Fruit fly (Drosophila melanogaster) whole organism, embryonic: ENCODE results near the gene CG32079.

Source experiments
- Atf3 ChIP-seq: fragments of 200-800 bp; sonication (Bioruptor generic); optimal IDR thresholded peaks from 3 replicates; lab custom pipeline; 2016; ENCODE audit warnings: missing biosample characterization, missing genetic modification characterization
- Awh ChIP-seq: fragments of 200-800 bp; sonication (Bioruptor generic); IDR thresholded peaks from 2 replicates; pipeline ENCODE4, ENCODE4 v1.3.6; 2022; ENCODE audit warnings: missing biosample characterization, missing genetic modification characterization
- Bdp1 ChIP-seq: fragments of 200-800 bp; sonication (Bioruptor generic); optimal IDR thresholded peaks from 3 replicates; lab custom pipeline; 2016; ENCODE audit warnings: missing biosample characterization, missing genetic modification characterization
- Bgb ChIP-seq: fragments of 200-800 bp; sonication (Bioruptor generic); IDR thresholded peaks from 2 replicates; pipeline ENCODE4 v1.3.6; 2022; ENCODE audit warnings: missing biosample characterization, missing genetic modification characterization; ENCODE audit not compliant: partially characterized antibody
- Blimp-1 ChIP-seq: fragments of 200-800 bp; sonication (Bioruptor generic); optimal IDR thresholded peaks from 3 replicates; lab custom pipeline; 2018; ENCODE audit warnings: missing biosample characterization, missing genetic modification characterization, mild to moderate bottlenecking, moderate library complexity, missing genetic modification reagents
- CG10321 ChIP-seq: fragments of 200-800 bp; sonication (Bioruptor generic); IDR thresholded peaks from 2 replicates; pipeline ENCODE4 v1.3.6; 2022; ENCODE audit warnings: missing biosample characterization, missing genetic modification characterization
- CG11398 ChIP-seq: fragments of 200-800 bp; sonication (Bioruptor generic); optimal IDR thresholded peaks from 2 replicates; lab custom pipeline; 2016; ENCODE audit warnings: missing biosample characterization, missing genetic modification characterization
- CG11723 ChIP-seq: fragments of 200-800 bp; sonication (Bioruptor generic); optimal IDR thresholded peaks from 2 replicates; lab custom pipeline; 2017; ENCODE audit warnings: missing biosample characterization, mild to moderate bottlenecking, missing genetic modification characterization
- CG14050 ChIP-seq: fragments of 200-800 bp; sonication (Bioruptor generic); IDR thresholded peaks from 3 replicates; pipeline ENCODE4 v1.3.6; 2022; ENCODE audit warnings: missing biosample characterization, missing genetic modification characterization
- CG1529 ChIP-seq: fragments of 200-800 bp; sonication (Bioruptor generic); optimal IDR thresholded peaks from 3 replicates; lab custom pipeline; 2018; ENCODE audit warnings: missing biosample characterization, missing genetic modification characterization
- CG15514 ChIP-seq: fragments of 200-800 bp; sonication (Bioruptor generic); optimal IDR thresholded peaks from 3 replicates; lab custom pipeline; 2017; ENCODE audit warnings: missing biosample characterization, missing genetic modification characterization, mild to moderate bottlenecking, moderate library complexity, missing genetic modification reagents
- CG15696 ChIP-seq: fragments of 200-800 bp; sonication (Bioruptor generic); optimal IDR thresholded peaks from 2 replicates; lab custom pipeline; 2019; ENCODE audit warnings: missing biosample characterization, mild to moderate bottlenecking, missing genetic modification characterization, moderate library complexity
- CG1647 ChIP-seq: fragments of 200-800 bp; sonication (Bioruptor generic); optimal IDR thresholded peaks from 3 replicates; lab custom pipeline; 2016; ENCODE audit warnings: missing biosample characterization, missing genetic modification characterization
- CG17359 ChIP-seq: fragments of 200-800 bp; sonication (Bioruptor generic); optimal IDR thresholded peaks from 3 replicates; lab custom pipeline; 2018; ENCODE audit warnings: missing biosample characterization, mild to moderate bottlenecking, missing genetic modification characterization, moderate library complexity
- CG17829 ChIP-seq: fragments of 200-800 bp; optimal IDR thresholded peaks from 2 replicates; lab custom pipeline; 2019; ENCODE audit warnings: missing biosample characterization, mild to moderate bottlenecking, missing genetic modification characterization, moderate library complexity
- CG2199 ChIP-seq: fragments of 200-800 bp; sonication (Bioruptor generic); IDR thresholded peaks from 3 replicates; pipeline ENCODE4 v1.3.6; 2022; ENCODE audit warnings: missing biosample characterization, missing genetic modification characterization
- CG34224 ChIP-seq: fragments of 200-800 bp; sonication (Bioruptor generic); IDR thresholded peaks from 3 replicates; pipeline ENCODE4 v1.3.6; 2022; ENCODE audit warnings: missing biosample characterization, missing genetic modification characterization; ENCODE audit not compliant: partially characterized antibody
- CG42726 ChIP-seq: fragments of 200-800 bp; sonication (Bioruptor generic); IDR thresholded peaks from 2 replicates; pipeline ENCODE4 v1.3.6; 2022; ENCODE audit warnings: missing biosample characterization, missing genetic modification characterization; ENCODE audit not compliant: partially characterized antibody
- CG4854 ChIP-seq: fragments of 200-800 bp; sonication (Bioruptor generic); optimal IDR thresholded peaks from 2 replicates; lab custom pipeline; 2016; ENCODE audit warnings: missing biosample characterization, missing genetic modification characterization, inconsistent platforms
- CG5180 ChIP-seq: fragments of 200-800 bp; sonication (Bioruptor generic); optimal IDR thresholded peaks from 3 replicates; lab custom pipeline; 2017; ENCODE audit warnings: missing biosample characterization, missing genetic modification characterization, mild to moderate bottlenecking, moderate library complexity, missing genetic modification reagents
- CG6254 ChIP-seq: fragments of 200-800 bp; sonication (Bioruptor generic); optimal IDR thresholded peaks from 3 replicates; lab custom pipeline; 2017; ENCODE audit warnings: mild to moderate bottlenecking, missing biosample characterization, missing genetic modification reagents, missing genetic modification characterization
- CG6654 ChIP-seq: fragments of 200-800 bp; sonication (Bioruptor generic); optimal IDR thresholded peaks from 2 replicates; lab custom pipeline; 2017; ENCODE audit warnings: missing biosample characterization, mild to moderate bottlenecking, missing genetic modification characterization
- CG6689 ChIP-seq: fragments of 200-800 bp; sonication (Bioruptor generic); IDR thresholded peaks from 2 replicates; pipeline ENCODE4 v1.3.6; 2022; ENCODE audit warnings: missing biosample characterization, missing genetic modification characterization
- CG7372 ChIP-seq: fragments of 200-800 bp; sonication (Bioruptor generic); IDR thresholded peaks from 2 replicates; pipeline ENCODE4 v1.3.6; 2022; ENCODE audit warnings: missing biosample characterization, missing genetic modification characterization
- CG8281 ChIP-seq: fragments of 200-800 bp; sonication (Bioruptor generic); optimal IDR thresholded peaks from 2 replicates; lab custom pipeline; 2018; ENCODE audit warnings: missing biosample characterization, mild to moderate bottlenecking, missing genetic modification characterization, moderate library complexity
- Camta ChIP-seq: fragments of 200-800 bp; sonication (Bioruptor generic); optimal IDR thresholded peaks from 2 replicates; lab custom pipeline; 2016; ENCODE audit warnings: missing biosample characterization, missing genetic modification characterization
- Chrac-16 ChIP-seq: fragments of 200-800 bp; sonication (Bioruptor generic); optimal IDR thresholded peaks from 3 replicates; lab custom pipeline; 2016; ENCODE audit warnings: missing biosample characterization, missing genetic modification characterization
- Dad ChIP-seq: fragments of 200-800 bp; sonication (Bioruptor generic); optimal IDR thresholded peaks from 3 replicates; lab custom pipeline; 2016; ENCODE audit warnings: missing biosample characterization, missing genetic modification characterization
- Deaf1 ChIP-seq: fragments of 200-800 bp; optimal IDR thresholded peaks from 3 replicates; lab custom pipeline; 2019; ENCODE audit warnings: missing biosample characterization, mild to moderate bottlenecking, missing genetic modification characterization, moderate library complexity
- Fer2 ChIP-seq: fragments of 200-800 bp; sonication (Bioruptor generic); optimal IDR thresholded peaks from 2 replicates; lab custom pipeline; 2018; ENCODE audit warnings: missing biosample characterization, mild to moderate bottlenecking, missing genetic modification characterization, moderate library complexity
- HLH54F ChIP-seq: fragments of 200-800 bp; sonication (Bioruptor generic); optimal IDR thresholded peaks from 3 replicates; lab custom pipeline; 2016; ENCODE audit warnings: missing biosample characterization, missing genetic modification characterization
- Med ChIP-seq: fragments of 200-800 bp; sonication (Bioruptor generic); peaks from one replicate; lab custom pipeline; 2016; ENCODE audit warnings: missing biosample characterization, missing genetic modification characterization, mild to moderate bottlenecking, inconsistent platforms, moderate library complexity
- TFAM ChIP-seq: fragments of 200-800 bp; sonication (Bioruptor generic); optimal IDR thresholded peaks from 2 replicates; lab custom pipeline; 2017; ENCODE audit warnings: missing biosample characterization, missing genetic modification characterization, inconsistent platforms
- Xrp1 ChIP-seq: fragments of 200-800 bp; sonication (Bioruptor generic); IDR thresholded peaks from 2 replicates; pipeline ENCODE4 v1.3.6; 2022; ENCODE audit warnings: missing biosample characterization, missing genetic modification characterization
- abd-A ChIP-seq: fragments of 200-800 bp; sonication (Bioruptor generic); optimal IDR thresholded peaks from 3 replicates; lab custom pipeline; 2019; ENCODE audit warnings: missing biosample characterization, mild to moderate bottlenecking, missing genetic modification characterization, moderate library complexity
- ato ChIP-seq: fragments of 200-800 bp; sonication (Bioruptor generic); IDR thresholded peaks from 2 replicates; pipeline ENCODE4 v1.3.6; 2022; ENCODE audit warnings: missing biosample characterization, missing genetic modification characterization; ENCODE audit not compliant: partially characterized antibody
- bigmax ChIP-seq: fragments of 200-800 bp; sonication (Bioruptor generic); optimal IDR thresholded peaks from 2 replicates; lab custom pipeline; 2018; ENCODE audit warnings: missing biosample characterization, mild to moderate bottlenecking, missing genetic modification characterization
- cas ChIP-seq: fragments of 200-800 bp; sonication (Bioruptor generic); IDR thresholded peaks from 2 replicates; pipeline ENCODE4 v1.3.6; 2022; ENCODE audit warnings: missing biosample characterization, missing genetic modification characterization
- chinmo ChIP-seq: fragments of 200-800 bp; sonication (Bioruptor generic); IDR thresholded peaks from 4 replicates; pipeline ENCODE4 v1.3.6; 2022; ENCODE audit warnings: missing biosample characterization, missing genetic modification characterization; ENCODE audit not compliant: partially characterized antibody
- gce ChIP-seq: fragments of 200-800 bp; sonication (Bioruptor generic); IDR thresholded peaks from 3 replicates; pipeline ENCODE4 v1.3.6; 2022; ENCODE audit warnings: missing biosample characterization, missing genetic modification characterization
- gem ChIP-seq: fragments of 200-800 bp; sonication (Bioruptor generic); optimal IDR thresholded peaks from 2 replicates; lab custom pipeline; 2019; ENCODE audit warnings: missing biosample characterization, mild to moderate bottlenecking, missing genetic modification characterization, moderate library complexity
- grn ChIP-seq: fragments of 200-800 bp; sonication (Bioruptor generic); optimal IDR thresholded peaks from 3 replicates; lab custom pipeline; 2017; ENCODE audit warnings: missing biosample characterization, missing genetic modification characterization
- gsb-n ChIP-seq: fragments of 200-800 bp; sonication (Bioruptor generic); optimal IDR thresholded peaks from 3 replicates; lab custom pipeline; 2018; ENCODE audit warnings: missing biosample characterization, mild to moderate bottlenecking, missing genetic modification characterization
- ken ChIP-seq: fragments of 200-800 bp; sonication (Bioruptor generic); IDR thresholded peaks from 3 replicates; pipeline ENCODE4 v1.3.6; 2022; ENCODE audit warnings: missing biosample characterization, missing genetic modification characterization
- kni ChIP-seq: fragments of 200-800 bp; sonication (Bioruptor generic); optimal IDR thresholded peaks from 3 replicates; lab custom pipeline; 2017; ENCODE audit warnings: mild to moderate bottlenecking, missing biosample characterization, missing genetic modification reagents, missing genetic modification characterization
- knrl ChIP-seq: fragments of 200-800 bp; sonication (Bioruptor generic); IDR thresholded peaks from 3 replicates; pipeline ENCODE4 v1.3.6; 2022; ENCODE audit warnings: missing biosample characterization, missing genetic modification characterization; ENCODE audit not compliant: partially characterized antibody
- lmd ChIP-seq: fragments of 200-800 bp; sonication (Bioruptor generic); IDR thresholded peaks from 2 replicates; pipeline ENCODE4 v1.3.6; 2022; ENCODE audit warnings: missing biosample characterization, missing genetic modification characterization
- psq ChIP-seq: fragments of 200-800 bp; sonication (Bioruptor generic); optimal IDR thresholded peaks from 2 replicates; lab custom pipeline; 2017; ENCODE audit warnings: missing biosample characterization, missing genetic modification characterization
- pzg ChIP-seq: fragments of 200-800 bp; sonication (Bioruptor generic); optimal IDR thresholded peaks from 3 replicates; lab custom pipeline; 2018; ENCODE audit warnings: missing biosample characterization, mild to moderate bottlenecking, missing genetic modification characterization, moderate library complexity
- tna ChIP-seq: fragments of 200-800 bp; sonication (Bioruptor generic); IDR thresholded peaks from 2 replicates; pipeline ENCODE4 v1.3.6; 2022; ENCODE audit warnings: missing biosample characterization, missing genetic modification characterization; ENCODE audit not compliant: partially characterized antibody
- zen2 ChIP-seq: fragments of 200-800 bp; sonication (Bioruptor generic); IDR thresholded peaks from 3 replicates; pipeline ENCODE4 v1.3.6; 2022; ENCODE audit warnings: missing biosample characterization, missing genetic modification characterization; ENCODE audit not compliant: partially characterized antibody

Gene CG32079

dm6 chr3L:11001719-11002118 is 23.6 kb upstream of the CG32079 start:
- no peak for TF ChIP-seq CG6254 (GFP tag; lab: Kevin White, UChicago)
- no peak for TF ChIP-seq CG11723 (GFP tag; lab: Kevin White, UChicago)
- TF ChIP-seq grn (GFP tag; lab: Kevin White, UChicago): peak; percentile 4
- TF ChIP-seq CG1529: no peak
- no peak for TF ChIP-seq knrl (GFP tag; lab: Robert Waterston, UW)
- TF ChIP-seq CG4854: no peak
- TF ChIP-seq bigmax (GFP tag; lab: Kevin White, UChicago): no peak
- TF ChIP-seq zen2: no peak
- no peak for TF ChIP-seq tna (GFP tag; lab: Robert Waterston, UW)
- no peak for TF ChIP-seq CG5180
- TF ChIP-seq Med (GFP tag; lab: Kevin White, UChicago): no peak
- no peak for TF ChIP-seq pzg (GFP tag; lab: Kevin White, UChicago)
- no peak for TF ChIP-seq ken (GFP tag; lab: Robert Waterston, UW)
- no peak for TF ChIP-seq CG42726 (GFP tag; lab: Robert Waterston, UW)
- no peak for TF ChIP-seq HLH54F (GFP tag; lab: Kevin White, UChicago)
- TF ChIP-seq psq: no peak
- TF ChIP-seq CG1647 (GFP tag; lab: Kevin White, UChicago): no peak
- TF ChIP-seq Awh (GFP tag; lab: Robert Waterston, UW): peak; percentile 56
- TF ChIP-seq Bdp1 (GFP tag; lab: Kevin White, UChicago): no peak
- TF ChIP-seq Camta: no peak
- TF ChIP-seq Bgb: no peak
- no peak for TF ChIP-seq CG6689 (GFP tag; lab: Robert Waterston, UW)
- no peak for TF ChIP-seq CG7372 (GFP tag; lab: Robert Waterston, UW)
- TF ChIP-seq CG11398 (GFP tag; lab: Kevin White, UChicago): no peak
- TF ChIP-seq Chrac-16: no peak
- TF ChIP-seq lmd: no peak
- TF ChIP-seq cas (GFP tag; lab: Robert Waterston, UW): no peak
- no peak for TF ChIP-seq CG6654 (GFP tag; lab: Kevin White, UChicago)
- peak; percentile 31 for TF ChIP-seq kni
- no peak for TF ChIP-seq Xrp1 (GFP tag; lab: Robert Waterston, UW)
- peak; percentile 80; the same call in 2 of the 4 replicates for TF ChIP-seq chinmo (GFP tag; lab: Robert Waterston, UW)
- TF ChIP-seq CG10321 (GFP tag; lab: Robert Waterston, UW): no peak
- TF ChIP-seq CG15696: no peak
- TF ChIP-seq gem (tag; lab: Kevin White, UChicago): no peak
- 0 out of 3 replicates have a peak, but pooled peaks have one; percentile 12 for TF ChIP-seq CG34224 (GFP tag; lab: Robert Waterston, UW)
- no peak for TF ChIP-seq CG15514 (GFP tag; lab: Kevin White, UChicago)
- TF ChIP-seq Dad: no peak
- no peak for TF ChIP-seq TFAM (GFP tag; lab: Kevin White, UChicago)
- TF ChIP-seq CG17829 (tag; lab: Kevin White, UChicago): no peak
- TF ChIP-seq gce (GFP tag; lab: Robert Waterston, UW): no peak
- TF ChIP-seq ato (GFP tag; lab: Robert Waterston, UW): no peak
- TF ChIP-seq CG14050 (GFP tag; lab: Robert Waterston, UW): no peak
- TF ChIP-seq Deaf1 (tag; lab: Kevin White, UChicago): peak; percentile 42
- TF ChIP-seq Atf3 (GFP tag; lab: Kevin White, UChicago): no peak
- no peak for TF ChIP-seq gsb-n (tag; lab: Kevin White, UChicago)
- no peak for TF ChIP-seq CG2199 (GFP tag; lab: Robert Waterston, UW)
- TF ChIP-seq abd-A (tag; lab: Kevin White, UChicago): peak; percentile 73
- TF ChIP-seq Blimp-1 (GFP tag; lab: Kevin White, UChicago): no peak
- TF ChIP-seq CG8281: no peak
- TF ChIP-seq CG17359: no peak
- TF ChIP-seq Fer2 (tag; lab: Kevin White, UChicago): no peak
